Fruit fly (Drosophila melanogaster) whole organism, prepupa: ENCODE data around the gene CG2794.
A peak's percentile ranks its signal among the peaks of the same experiment; 100 is the strongest.

ENCODE experiments used
- Blimp-1 ChIP-seq: fragments of 200-800 bp; sonication (Bioruptor generic); optimal IDR thresholded peaks from 3 replicates; lab custom pipeline; 2017; ENCODE audit warnings: missing biosample characterization, missing genetic modification characterization, mild to moderate bottlenecking, moderate library complexity, missing genetic modification reagents
- CG10631 ChIP-seq: fragments of 200-800 bp; sonication (Bioruptor generic); optimal IDR thresholded peaks from 2 replicates; lab custom pipeline; 2016; ENCODE audit warnings: missing biosample characterization, missing genetic modification characterization
- CG10669 ChIP-seq: fragments of 200-800 bp; sonication (Bioruptor generic); optimal IDR thresholded peaks from 3 replicates; lab custom pipeline; 2018; ENCODE audit warnings: missing biosample characterization, mild to moderate bottlenecking, missing genetic modification characterization, moderate library complexity
- CG11294 ChIP-seq: fragments of 200-800 bp; sonication (Bioruptor generic); IDR thresholded peaks from 2 replicates; pipeline ENCODE4 v1.3.6; 2022; ENCODE audit warnings: missing biosample characterization, missing genetic modification characterization
- CG11762 ChIP-seq: fragments of 200-800 bp; sonication (Bioruptor generic); optimal IDR thresholded peaks from 3 replicates; lab custom pipeline; 2016; ENCODE audit warnings: missing biosample characterization, missing genetic modification characterization; ENCODE audit not compliant: insufficient read depth
- CG11902 ChIP-seq: fragments of 200-800 bp; sonication (Bioruptor generic); optimal IDR thresholded peaks from 3 replicates; lab custom pipeline; 2016; ENCODE audit warnings: missing biosample characterization, missing genetic modification characterization
- CG15336 ChIP-seq: fragments of 200-800 bp; sonication (Bioruptor generic); IDR thresholded peaks from 2 replicates; pipeline ENCODE4 v1.3.6; 2022; ENCODE audit warnings: missing biosample characterization, missing genetic modification characterization
- CG1621 ChIP-seq: fragments of 200-800 bp; sonication (Bioruptor generic); optimal IDR thresholded peaks from 3 replicates; lab custom pipeline; 2018; ENCODE audit warnings: missing biosample characterization, mild to moderate bottlenecking, missing genetic modification characterization
- CG16779 ChIP-seq: fragments of 200-800 bp; sonication (Bioruptor generic); optimal IDR thresholded peaks from 3 replicates; lab custom pipeline; 2017; ENCODE audit warnings: missing biosample characterization, mild to moderate bottlenecking, missing genetic modification characterization
- CG3032 ChIP-seq: fragments of 200-800 bp; optimal IDR thresholded peaks from 2 replicates; lab custom pipeline; 2019; ENCODE audit warnings: missing biosample characterization, mild to moderate bottlenecking, missing genetic modification characterization, moderate library complexity
- CG31627 ChIP-seq: fragments of 200-800 bp; sonication (Bioruptor generic); optimal IDR thresholded peaks from 3 replicates; lab custom pipeline; 2016; ENCODE audit warnings: missing biosample characterization, missing genetic modification characterization
- CG34406 ChIP-seq: fragments of 200-800 bp; sonication (Bioruptor generic); optimal IDR thresholded peaks from 3 replicates; lab custom pipeline; 2016; ENCODE audit warnings: missing biosample characterization, missing genetic modification characterization
- CG3919 ChIP-seq: fragments of 200-800 bp; sonication (Bioruptor generic); optimal IDR thresholded peaks from 3 replicates; lab custom pipeline; 2016; ENCODE audit warnings: missing biosample characterization, missing genetic modification characterization
- CG4318 ChIP-seq: fragments of 200-800 bp; sonication (Bioruptor generic); optimal IDR thresholded peaks from 3 replicates; lab custom pipeline; 2017; ENCODE audit warnings: missing biosample characterization, mild to moderate bottlenecking, missing genetic modification characterization
- CG6276 ChIP-seq: fragments of 200-800 bp; sonication (Bioruptor generic); optimal IDR thresholded peaks from 2 replicates; lab custom pipeline; 2017; ENCODE audit warnings: missing biosample characterization, mild to moderate bottlenecking, missing genetic modification characterization
- CG6792 ChIP-seq: fragments of 200-800 bp; sonication (Bioruptor generic); optimal IDR thresholded peaks from 3 replicates; lab custom pipeline; 2016; ENCODE audit warnings: missing biosample characterization, missing genetic modification characterization
- CG6808 ChIP-seq: fragments of 200-800 bp; sonication (Bioruptor generic); optimal IDR thresholded peaks from 3 replicates; lab custom pipeline; 2017; ENCODE audit warnings: missing biosample characterization, missing genetic modification characterization, mild to moderate bottlenecking, moderate library complexity, missing genetic modification reagents
- CG6854 ChIP-seq: fragments of 200-800 bp; sonication (Bioruptor generic); optimal IDR thresholded peaks from 2 replicates; lab custom pipeline; 2017; ENCODE audit warnings: missing biosample characterization, mild to moderate bottlenecking, missing genetic modification characterization
- CG7368 ChIP-seq: fragments of 200-800 bp; sonication (Bioruptor generic); optimal IDR thresholded peaks from 3 replicates; lab custom pipeline; 2016; ENCODE audit warnings: missing biosample characterization, missing genetic modification characterization
- CG8119 ChIP-seq: fragments of 200-800 bp; sonication (Bioruptor generic); IDR thresholded peaks from 3 replicates; pipeline ENCODE4 v1.3.6; 2022; ENCODE audit warnings: missing biosample characterization, missing genetic modification characterization
- CG8319 ChIP-seq: fragments of 200-800 bp; sonication (Bioruptor generic); optimal IDR thresholded peaks from 3 replicates; lab custom pipeline; 2016; ENCODE audit warnings: missing biosample characterization, missing genetic modification characterization
- CG8632 ChIP-seq: fragments of 200-800 bp; sonication (Bioruptor generic); optimal IDR thresholded peaks from 3 replicates; lab custom pipeline; 2016; ENCODE audit warnings: missing biosample characterization, missing genetic modification characterization
- Eip75B ChIP-seq: fragments of 200-800 bp; sonication (Bioruptor generic); optimal IDR thresholded peaks from 3 replicates; lab custom pipeline; 2016; ENCODE audit warnings: missing biosample characterization, missing genetic modification characterization
- Eip78C ChIP-seq: fragments of 200-800 bp; sonication (Bioruptor generic); peaks from one replicate; lab custom pipeline; 2016; ENCODE audit warnings: missing biosample characterization, missing genetic modification characterization
- Eip93F ChIP-seq: fragments of 200-800 bp; sonication (Bioruptor generic); optimal IDR thresholded peaks from 2 replicates; lab custom pipeline; 2016; ENCODE audit warnings: missing biosample characterization, mild to moderate bottlenecking, missing genetic modification characterization
- Ets21C ChIP-seq: fragments of 200-800 bp; sonication (Bioruptor generic); optimal IDR thresholded peaks from 3 replicates; lab custom pipeline; 2016; ENCODE audit warnings: missing biosample characterization, missing genetic modification characterization
- Ets96B ChIP-seq: fragments of 200-800 bp; optimal IDR thresholded peaks from 2 replicates; lab custom pipeline; 2019; ENCODE audit warnings: missing biosample characterization, mild to moderate bottlenecking, missing genetic modification characterization, moderate library complexity
- Gug ChIP-seq: fragments of 200-800 bp; sonication (Bioruptor generic); IDR thresholded peaks from 2 replicates; pipeline ENCODE4 v1.3.6; 2022; ENCODE audit warnings: missing biosample characterization, missing genetic modification characterization
- Hr38 ChIP-seq: sonication (Bioruptor generic); optimal IDR thresholded peaks from 2 replicates; lab custom pipeline; 2016; ENCODE audit warnings: missing biosample characterization, missing genetic modification characterization
- Hr39 ChIP-seq: fragments of 200-800 bp; sonication (Bioruptor generic); optimal IDR thresholded peaks from 2 replicates; lab custom pipeline; 2016; ENCODE audit warnings: missing biosample characterization, missing genetic modification characterization
- Hr4 ChIP-seq: fragments of 200-800 bp; sonication (Bioruptor generic); optimal IDR thresholded peaks from 3 replicates; lab custom pipeline; 2016; ENCODE audit warnings: missing biosample characterization, missing genetic modification characterization
- Lpt ChIP-seq: fragments of 200-800 bp; sonication (Bioruptor generic); optimal IDR thresholded peaks from 3 replicates; lab custom pipeline; 2016; ENCODE audit warnings: missing biosample characterization, missing genetic modification characterization
- Met ChIP-seq: fragments of 200-800 bp; sonication (Bioruptor generic); optimal IDR thresholded peaks from 3 replicates; lab custom pipeline; 2016; ENCODE audit warnings: missing biosample characterization, missing genetic modification characterization
- OdsH ChIP-seq: fragments of 200-800 bp; sonication (Bioruptor generic); optimal IDR thresholded peaks from 3 replicates; lab custom pipeline; 2016; ENCODE audit warnings: missing biosample characterization, missing genetic modification characterization
- Smox ChIP-seq: fragments of 200-800 bp; sonication (Bioruptor generic); optimal IDR thresholded peaks from 3 replicates; lab custom pipeline; 2016; ENCODE audit warnings: missing biosample characterization, missing genetic modification characterization
- Sox102F ChIP-seq: fragments of 200-800 bp; sonication (Bioruptor generic); optimal IDR thresholded peaks from 2 replicates; lab custom pipeline; 2016; ENCODE audit warnings: missing biosample characterization, mild to moderate bottlenecking, missing genetic modification characterization
- Sox14 ChIP-seq: fragments of 200-800 bp; sonication (Bioruptor generic); optimal IDR thresholded peaks from 3 replicates; lab custom pipeline; 2016; ENCODE audit warnings: missing biosample characterization, missing genetic modification characterization
- Sox15 ChIP-seq: fragments of 200-800 bp; sonication (Bioruptor generic); optimal IDR thresholded peaks from 3 replicates; lab custom pipeline; 2016; ENCODE audit warnings: missing biosample characterization, missing genetic modification characterization
- achi ChIP-seq: fragments of 200-800 bp; sonication (Bioruptor generic); optimal IDR thresholded peaks from 3 replicates; lab custom pipeline; 2016; ENCODE audit warnings: missing biosample characterization, missing genetic modification characterization
- acj6 ChIP-seq: fragments of 200-800 bp; sonication (Bioruptor generic); optimal IDR thresholded peaks from 3 replicates; lab custom pipeline; 2016; ENCODE audit warnings: missing biosample characterization, missing genetic modification characterization
- cyc ChIP-seq: fragments of 200-800 bp; sonication (Bioruptor generic); optimal IDR thresholded peaks from 3 replicates; lab custom pipeline; 2016; ENCODE audit warnings: missing biosample characterization, missing genetic modification characterization
- dsx ChIP-seq: fragments of 200-800 bp; optimal IDR thresholded peaks from 3 replicates; lab custom pipeline; 2019; ENCODE audit warnings: missing biosample characterization, mild to moderate bottlenecking, missing genetic modification characterization, moderate library complexity; ENCODE audit not compliant: poor library complexity, severe bottlenecking
- eg ChIP-seq: fragments of 200-800 bp; sonication (Bioruptor generic); IDR thresholded peaks from 3 replicates; pipeline ENCODE4 v1.3.6; 2022; ENCODE audit warnings: missing biosample characterization, missing genetic modification characterization
- esn ChIP-seq: fragments of 200-800 bp; sonication (Bioruptor generic); optimal IDR thresholded peaks from 2 replicates; lab custom pipeline; 2016; ENCODE audit warnings: missing biosample characterization, mild to moderate bottlenecking, missing genetic modification characterization, moderate library complexity
- fd59A ChIP-seq: fragments of 200-800 bp; sonication (Bioruptor generic); optimal IDR thresholded peaks from 2 replicates; lab custom pipeline; 2017; ENCODE audit warnings: missing biosample characterization, mild to moderate bottlenecking, missing genetic modification characterization, missing genetic modification reagents
- fd85E ChIP-seq: fragments of 200-800 bp; sonication (Bioruptor generic); optimal IDR thresholded peaks from 3 replicates; lab custom pipeline; 2016; ENCODE audit warnings: missing biosample characterization, missing genetic modification characterization
- fkh ChIP-seq: fragments of 200-800 bp; sonication (Bioruptor generic); optimal IDR thresholded peaks from 3 replicates; lab custom pipeline; 2017; ENCODE audit warnings: missing biosample characterization, mild to moderate bottlenecking, missing genetic modification characterization, moderate library complexity
- net ChIP-seq: fragments of 200-800 bp; sonication (Bioruptor generic); optimal IDR thresholded peaks from 3 replicates; lab custom pipeline; 2016; ENCODE audit warnings: missing biosample characterization, missing genetic modification characterization
- pdm3 ChIP-seq: fragments of 200-800 bp; sonication (Bioruptor generic); optimal IDR thresholded peaks from 3 replicates; lab custom pipeline; 2016; ENCODE audit warnings: missing biosample characterization, missing genetic modification characterization
- salr ChIP-seq, 2 experiments: fragments of 200-800 bp; sonication (Bioruptor generic); optimal IDR thresholded peaks; 3 replicates each; lab custom pipeline; 2016 to 2018; ENCODE audit warnings: missing biosample characterization in 2 of 2, missing genetic modification characterization in 2 of 2, mild to moderate bottlenecking in 1 of 2
- svp ChIP-seq: fragments of 200-800 bp; sonication (Bioruptor generic); peaks from one replicate; lab custom pipeline; 2016; ENCODE audit warnings: missing biosample characterization, missing genetic modification characterization
- topi ChIP-seq: fragments of 200-800 bp; sonication (Bioruptor generic); optimal IDR thresholded peaks from 3 replicates; lab custom pipeline; 2016; ENCODE audit warnings: missing biosample characterization, missing genetic modification characterization
- vri ChIP-seq: fragments of 200-800 bp; sonication (Bioruptor generic); optimal IDR thresholded peaks from 3 replicates; lab custom pipeline; 2016; ENCODE audit warnings: missing biosample characterization, mild to moderate bottlenecking, missing genetic modification characterization

The CG2794 gene

DNA sequence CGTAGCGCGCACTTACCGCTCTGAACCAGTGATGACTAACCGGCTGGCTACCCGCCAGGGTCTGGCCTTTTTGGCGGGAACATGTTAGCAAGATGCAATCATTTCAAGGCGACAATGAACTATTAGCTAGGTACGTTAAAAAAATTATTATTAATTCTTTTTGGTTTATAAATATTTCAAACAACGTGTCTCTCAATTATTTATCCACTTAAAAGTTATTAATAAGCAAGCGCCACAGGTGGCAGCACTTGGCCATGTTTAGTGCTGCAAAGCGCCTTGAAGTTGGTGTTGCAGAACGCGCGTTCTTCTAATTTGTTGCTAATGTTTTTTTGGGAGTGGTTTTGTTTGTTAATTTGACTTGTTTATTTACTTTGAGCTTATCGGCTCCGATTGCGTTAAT lies 10.3 kb downstream of the CG2794 start, which contains the start of the genes Ipk2 and cold:
Gene Ipk2, minus strand, starts transcription at position 39 of the 400 bp plus-strand sequence.
Gene cold, plus strand, starts transcription at position 66 of the 400 bp plus-strand sequence.
- TF ChIP-seq CG6854 (peak; percentile 34), CG11762 (peak; percentile 57), CG8632 (GFP tag; lab: Kevin White, UChicago) (no peak), cyc (peak; percentile 83), Blimp-1 (GFP tag; lab: Kevin White, UChicago) (peak; percentile 47), net (GFP tag; lab: Kevin White, UChicago) (no peak), Hr4 (GFP tag; lab: Kevin White, UChicago) (no peak), Eip78C (GFP tag; lab: Kevin White, UChicago) (peak; percentile 93), OdsH (GFP tag; lab: Kevin White, UChicago) (no peak), Eip75B (GFP tag; lab: Kevin White, UChicago) (no peak), CG7368 (GFP tag; lab: Kevin White, UChicago) (no peak), salr (GFP tag; optimal IDR thresholded peaks at IDR 0.05; lab: Kevin White, UChicago) (peak in 1 of 2 experiments; percentile 65), Ets96B (tag; lab: Kevin White, UChicago) (peak; percentile 63), CG8119 (GFP tag; lab: Robert Waterston, UW) (peak; percentile 57; the same call in 2 of the 3 replicates), CG10669 (GFP tag; lab: Kevin White, UChicago) (no peak), fd85E (GFP tag; lab: Kevin White, UChicago) (no peak), Ets21C (GFP tag; lab: Kevin White, UChicago) (no peak), eg (GFP tag; lab: Robert Waterston, UW) (peak; percentile 61; the same call in 2 of the 3 replicates), Hr38 (GFP tag; lab: Kevin White, UChicago) (no peak), Hr39 (peak; percentile 82), Met (GFP tag; lab: Kevin White, UChicago) (no peak), Sox102F (no peak), CG3032 (tag; lab: Kevin White, UChicago) (peak; percentile 80), esn (peak; percentile 84), CG15336 (peak; percentile 39; the same call in 1 of the 2 replicates), CG4318 (GFP tag; lab: Kevin White, UChicago) (no peak), CG10631 (no peak), Lpt (peak; percentile 65), CG34406 (GFP tag; lab: Kevin White, UChicago) (peak; percentile 42), acj6 (GFP tag; lab: Kevin White, UChicago) (no peak), fd59A (peak; percentile 62), topi (GFP tag; lab: Kevin White, UChicago) (peak; percentile 76), Smox (GFP tag; lab: Kevin White, UChicago) (no peak), dsx (GFP tag; lab: Kevin White, UChicago) (peak; percentile 93), Sox15 (GFP tag; lab: Kevin White, UChicago) (peak; percentile 74), CG16779 (no peak), Sox14 (GFP tag; lab: Kevin White, UChicago) (peak; percentile 86), Gug (GFP tag; lab: Robert Waterston, UW) (peak; percentile 60; the same call in 1 of the 2 replicates), CG6792 (GFP tag; lab: Kevin White, UChicago) (peak; percentile 66), CG3919 (GFP tag; lab: Kevin White, UChicago) (peak; percentile 83), pdm3 (GFP tag; lab: Kevin White, UChicago) (no peak), CG31627 (GFP tag; lab: Kevin White, UChicago) (peak; percentile 87), CG8319 (GFP tag; lab: Kevin White, UChicago) (no peak), CG11294 (GFP tag; lab: Robert Waterston, UW) (0 out of 2 replicates have a peak, but pooled peaks have one; percentile 45), CG11902 (GFP tag; lab: Kevin White, UChicago) (no peak), vri (GFP tag; lab: Kevin White, UChicago) (no peak), CG1621 (tag; lab: Kevin White, UChicago) (no peak), achi (GFP tag; lab: Kevin White, UChicago) (peak; percentile 81), Eip93F (GFP tag; lab: Kevin White, UChicago) (peak; percentile 45), CG6808 (no peak), svp (GFP tag; lab: Kevin White, UChicago) (peak; percentile 91), CG6276 (GFP tag; lab: Kevin White, UChicago) (no peak), fkh (peak; percentile 96)
